Worm (Caenorhabditis elegans) whole organism, mixed stage, embryonic: ENCODE measurements around the gene F15B9.6.

Experiments used
- M03D4.4 ChIP-seq: sonication (generic microtip); optimal IDR thresholded peaks from 2 replicates; lab custom pipeline; 2017; ENCODE audit warnings: mild to moderate bottlenecking, missing genetic modification characterization, missing compliant biosample characterization
- bed-3 ChIP-seq: fragments of 200-800 bp; sonication (Bioruptor generic); optimal IDR thresholded peaks from 3 replicates; lab custom pipeline; 2018; ENCODE audit warnings: mild to moderate bottlenecking, missing genetic modification characterization, moderate library complexity, missing compliant biosample characterization
- ceh-39 ChIP-seq: fragments of 150-350 bp; optimal IDR thresholded peaks from 2 replicates; lab custom pipeline; 2014; ENCODE audit warnings: missing biosample characterization, missing genetic modification characterization
- ceh-43 ChIP-seq: fragments of 200-800 bp; sonication (Bioruptor generic); optimal IDR thresholded peaks from 2 replicates; lab custom pipeline; 2018; ENCODE audit warnings: mild to moderate bottlenecking, missing genetic modification characterization, moderate library complexity, missing compliant biosample characterization
- ceh-83 ChIP-seq: fragments of 200-800 bp; sonication (Bioruptor generic); optimal IDR thresholded peaks from 2 replicates; lab custom pipeline; 2018; ENCODE audit warnings: mild to moderate bottlenecking, missing genetic modification characterization, missing compliant biosample characterization
- ces-1 ChIP-seq: fragments of 150-350 bp; optimal IDR thresholded peaks from 2 replicates; lab custom pipeline; 2014; ENCODE audit warnings: missing biosample characterization, missing genetic modification reagents, missing genetic modification characterization
- cnd-1 ChIP-seq: fragments of 200-800 bp; sonication (Bioruptor generic); optimal IDR thresholded peaks from 2 replicates; lab custom pipeline; 2018; ENCODE audit warnings: mild to moderate bottlenecking, missing genetic modification characterization, missing compliant biosample characterization
- elt-1 ChIP-seq: sonication (generic microtip); optimal IDR thresholded peaks from 2 replicates; lab custom pipeline; 2017; ENCODE audit warnings: missing genetic modification characterization, mild to moderate bottlenecking, missing compliant biosample characterization, antibody characterized with exemption, moderate library complexity, borderline replicate concordance; ENCODE audit not compliant: insufficient read depth
- ham-2 ChIP-seq: fragments of 200-800 bp; sonication (Bioruptor generic); optimal IDR thresholded peaks from 2 replicates; lab custom pipeline; 2018; ENCODE audit warnings: mild to moderate bottlenecking, missing genetic modification characterization, missing compliant biosample characterization
- hlh-1 ChIP-seq: fragments of 150-350 bp; optimal IDR thresholded peaks from 2 replicates; lab custom pipeline; 2014; ENCODE audit warnings: missing biosample characterization, missing genetic modification reagents, missing genetic modification characterization
- lin-32 ChIP-seq: fragments of 200-800 bp; sonication (Bioruptor generic); optimal IDR thresholded peaks from 2 replicates; lab custom pipeline; 2018; ENCODE audit warnings: mild to moderate bottlenecking, missing genetic modification characterization, missing compliant biosample characterization
- lsy-2 ChIP-seq: fragments of 150-350 bp; optimal IDR thresholded peaks from 2 replicates; lab custom pipeline; 2014; ENCODE audit warnings: missing biosample characterization, missing genetic modification characterization
- mab-5 ChIP-seq: fragments of 150-350 bp; optimal IDR thresholded peaks from 2 replicates; lab custom pipeline; 2014; ENCODE audit warnings: missing biosample characterization, missing genetic modification characterization
- mls-2 ChIP-seq: sonication (generic microtip); optimal IDR thresholded peaks from 2 replicates; lab custom pipeline; 2016; ENCODE audit warnings: mild to moderate bottlenecking, missing genetic modification characterization, moderate library complexity, missing compliant biosample characterization
- nhr-2 ChIP-seq: fragments of 150-350 bp; optimal IDR thresholded peaks from 2 replicates; lab custom pipeline; 2014; ENCODE audit warnings: missing biosample characterization, missing genetic modification characterization
- nhr-237 ChIP-seq: fragments of 150-350 bp; optimal IDR thresholded peaks from 2 replicates; lab custom pipeline; 2014; ENCODE audit warnings: missing biosample characterization, missing genetic modification characterization
- nhr-28 ChIP-seq: fragments of 150-350 bp; optimal IDR thresholded peaks from 2 replicates; lab custom pipeline; 2014; ENCODE audit warnings: missing biosample characterization, missing genetic modification characterization
- nhr-76 ChIP-seq: sonication (generic microtip); optimal IDR thresholded peaks from 2 replicates; lab custom pipeline; 2017; ENCODE audit warnings: missing biosample characterization, missing genetic modification characterization
- pha-4 ChIP-seq: fragments of 150-350 bp; optimal IDR thresholded peaks from 2 replicates; lab custom pipeline; 2018; ENCODE audit warnings: missing biosample characterization, missing genetic modification reagents, missing genetic modification characterization
- sem-2 ChIP-seq: fragments of 200-800 bp; sonication (Bioruptor generic); optimal IDR thresholded peaks from 2 replicates; lab custom pipeline; 2018; ENCODE audit warnings: mild to moderate bottlenecking, missing genetic modification characterization, missing compliant biosample characterization
- snpc-4 ChIP-seq: fragments of 150-350 bp; optimal IDR thresholded peaks from 2 replicates; lab custom pipeline; 2014; ENCODE audit warnings: missing biosample characterization, missing genetic modification characterization
- sptf-1 ChIP-seq: sonication (generic microtip); optimal IDR thresholded peaks from 2 replicates; lab custom pipeline; 2017; ENCODE audit warnings: mild to moderate bottlenecking, missing genetic modification characterization, moderate library complexity, missing compliant biosample characterization
- tbx-8 ChIP-seq: fragments of 200-800 bp; sonication (Bioruptor generic); optimal IDR thresholded peaks from 2 replicates; lab custom pipeline; 2018; ENCODE audit warnings: mild to moderate bottlenecking, missing genetic modification characterization, moderate library complexity, missing compliant biosample characterization
- unc-62 ChIP-seq: fragments of 150-350 bp; optimal IDR thresholded peaks from 2 replicates; lab custom pipeline; 2014; ENCODE audit warnings: missing biosample characterization, missing genetic modification reagents, missing genetic modification characterization
- zip-8 ChIP-seq: fragments of 150-350 bp; optimal IDR thresholded peaks from 2 replicates; lab custom pipeline; 2014; ENCODE audit warnings: missing biosample characterization, missing genetic modification characterization

F15B9.6 gene

DNA sequence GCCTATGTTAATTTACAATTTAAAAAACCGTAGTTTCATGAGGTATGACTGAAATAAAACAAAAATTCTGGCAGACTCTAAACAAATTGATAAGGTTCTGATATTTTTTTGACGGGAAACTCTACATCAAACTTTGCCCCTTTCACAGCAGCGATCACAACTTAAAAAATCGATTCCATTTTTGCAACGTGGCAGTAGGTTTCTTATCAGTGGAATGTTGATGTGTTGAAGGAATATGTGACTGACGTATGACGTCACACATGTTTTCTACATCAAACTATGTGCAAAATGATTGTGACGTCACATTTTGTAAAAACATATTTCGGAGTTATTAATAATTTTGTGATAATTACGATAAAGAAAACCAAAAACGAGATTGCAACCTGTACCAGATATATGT, 2.0 kb upstream of the F15B9.6 start:
- TF ChIP-seq zip-8, result peak; percentile 94
- TF ChIP-seq cnd-1 (tag; lab: Kevin White, UChicago), result no peak

ce11 chrV:13013158-13013557, 786 bp upstream of the F15B9.6 start, which contains the start of gene try-10:
try-10 (minus strand) TSS chrV:13013258.
- no peak for TF ChIP-seq nhr-28 (tag; lab: Kevin White, UChicago)
- no peak for TF ChIP-seq mab-5
- no peak for TF ChIP-seq ceh-39 (tag; lab: Kevin White, UChicago)
- no peak for TF ChIP-seq tbx-8 (GFP tag; lab: Kevin White, UChicago)

- TF ChIP-seq unc-62, result no peak
- no peak for TF ChIP-seq nhr-237 (tag; lab: Kevin White, UChicago)
- TF ChIP-seq lin-32 (GFP tag; lab: Kevin White, UChicago), result peak; percentile 47
- peak; percentile 86 for TF ChIP-seq ces-1 (GFP tag; lab: Kevin White, UChicago)
- TF ChIP-seq ceh-83 (GFP tag; lab: Kevin White, UChicago), result no peak
- TF ChIP-seq nhr-2 (tag; lab: Kevin White, UChicago), result peak; percentile 14
- TF ChIP-seq ceh-43 (GFP tag; lab: Kevin White, UChicago), result peak; percentile 36
These were observed 4.3 kb downstream of the F15B9.6 start for ce11 chrV:13018233-13018632.

DNA sequence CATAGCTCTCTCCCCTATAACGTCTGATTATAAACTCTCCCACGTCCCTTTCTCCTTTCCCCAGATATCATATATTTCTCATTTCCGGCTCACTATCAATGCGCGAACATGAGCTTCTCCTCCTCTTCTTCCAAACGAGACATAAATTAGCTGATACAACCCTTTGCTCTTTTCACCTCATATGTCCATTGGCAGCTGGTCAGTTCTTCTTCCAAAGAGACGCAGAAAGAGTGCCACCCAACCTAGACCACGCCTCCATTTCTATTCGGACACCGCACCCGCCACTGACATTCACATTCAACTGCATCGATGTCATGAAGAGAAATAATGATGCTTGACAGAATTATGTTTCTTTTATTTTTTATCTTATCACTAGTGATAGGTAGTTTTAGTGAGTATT, 4.8 kb downstream of the F15B9.6 start, which contains the start of gene fmi-1:
fmi-1 (plus strand) TSS at position 301 of the 400 bp plus-strand sequence.
- no peak for TF ChIP-seq lsy-2
- TF ChIP-seq nhr-76 (tag; lab: Kevin White, UChicago), result no peak
- peak; percentile 21 for TF ChIP-seq sptf-1
- TF ChIP-seq unc-62, result no peak
- TF ChIP-seq snpc-4, result no peak
- peak; percentile 37 for TF ChIP-seq cnd-1 (tag; lab: Kevin White, UChicago)
- no peak for TF ChIP-seq elt-1 (tag; lab: Kevin White, UChicago)

- no peak for TF ChIP-seq cnd-1 (tag; lab: Kevin White, UChicago)
- TF ChIP-seq elt-1 (tag; lab: Kevin White, UChicago), result no peak
- TF ChIP-seq ces-1 (GFP tag; lab: Kevin White, UChicago), result peak; percentile 83
These were observed 6.1 kb downstream of the F15B9.6 start for ce11 chrV:13020014-13020413.

ce11 chrV:13020638-13021037, 6.7 kb downstream of the F15B9.6 start:
- TF ChIP-seq pha-4 (tag; lab: Kevin White, UChicago) (no peak), nhr-2 (tag; lab: Kevin White, UChicago) (no peak), lsy-2 (no peak), mls-2 (tag; lab: Kevin White, UChicago) (peak; percentile 16), nhr-28 (tag; lab: Kevin White, UChicago) (no peak), sem-2 (GFP tag; lab: Kevin White, UChicago) (no peak), ces-1 (GFP tag; lab: Kevin White, UChicago) (peak; percentile 69), ham-2 (peak; percentile 66), sptf-1 (no peak), hlh-1 (tag; lab: Kevin White, UChicago) (no peak), nhr-76 (tag; lab: Kevin White, UChicago) (no peak), unc-62 (no peak), M03D4.4 (tag; lab: Kevin White, UChicago) (no peak), nhr-237 (tag; lab: Kevin White, UChicago) (no peak), cnd-1 (tag; lab: Kevin White, UChicago) (peak; percentile 40), snpc-4 (no peak), mab-5 (no peak)
- TF ChIP-seq, all 35 proteins: peak for 4

ce11 chrV:13021540-13021939, 7.6 kb downstream of the F15B9.6 start:
- TF ChIP-seq ceh-43 (GFP tag; lab: Kevin White, UChicago) (no peak), lin-32 (GFP tag; lab: Kevin White, UChicago) (peak; percentile 94), cnd-1 (tag; lab: Kevin White, UChicago) (peak; percentile 89)

DNA sequence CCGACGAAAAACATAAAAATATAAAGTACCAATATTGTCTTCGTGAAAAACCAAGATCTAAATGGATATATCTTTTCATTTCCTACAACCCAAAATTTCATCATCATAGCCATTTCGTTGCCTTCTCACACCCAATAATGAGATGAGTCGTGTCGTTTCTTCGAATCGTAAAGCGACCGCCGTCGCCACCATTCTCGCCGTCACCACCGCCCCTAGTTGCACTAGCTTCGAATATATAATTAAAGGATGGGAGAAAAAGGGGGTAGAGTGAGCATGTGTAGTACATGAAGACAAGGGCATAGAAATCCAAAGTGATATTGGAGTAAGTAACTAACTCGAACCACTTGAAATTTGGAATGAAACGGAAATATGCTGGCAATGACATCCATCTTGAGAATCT, 8.3 kb downstream of the F15B9.6 start:
- TF ChIP-seq ces-1 (GFP tag; lab: Kevin White, UChicago) (peak; percentile 91), ham-2 (no peak), bed-3 (GFP tag; lab: Kevin White, UChicago) (no peak), lin-32 (GFP tag; lab: Kevin White, UChicago) (no peak)
